Fruit fly (Drosophila melanogaster) whole organism, pupa: ENCODE results near the gene se.

Experiments used
- CG14655 ChIP-seq: fragments of 200-800 bp; sonication (Bioruptor generic); optimal IDR thresholded peaks from 3 replicates; lab custom pipeline; 2017; ENCODE audit warnings: mild to moderate bottlenecking, missing biosample characterization, missing genetic modification reagents, missing genetic modification characterization
- CG8301 ChIP-seq: fragments of 200-800 bp; sonication (Bioruptor generic); optimal IDR thresholded peaks from 2 replicates; lab custom pipeline; 2018; ENCODE audit warnings: missing biosample characterization, mild to moderate bottlenecking, missing genetic modification characterization
- Pif1B ChIP-seq: fragments of 200-800 bp; sonication (Bioruptor generic); optimal IDR thresholded peaks from 3 replicates; lab custom pipeline; 2016; ENCODE audit warnings: missing biosample characterization, missing genetic modification characterization

- TF ChIP-seq CG14655 (no peak), Pif1B (GFP tag; lab: Kevin White, UChicago) (no peak), CG8301 (no peak)
Observed at dm6 chr3L:8519232-8519631, 1.1 kb upstream of the se start.
